Fruit fly (Drosophila melanogaster): ENCODE results near the gene r2d2.

r2d2 gene

DNA sequence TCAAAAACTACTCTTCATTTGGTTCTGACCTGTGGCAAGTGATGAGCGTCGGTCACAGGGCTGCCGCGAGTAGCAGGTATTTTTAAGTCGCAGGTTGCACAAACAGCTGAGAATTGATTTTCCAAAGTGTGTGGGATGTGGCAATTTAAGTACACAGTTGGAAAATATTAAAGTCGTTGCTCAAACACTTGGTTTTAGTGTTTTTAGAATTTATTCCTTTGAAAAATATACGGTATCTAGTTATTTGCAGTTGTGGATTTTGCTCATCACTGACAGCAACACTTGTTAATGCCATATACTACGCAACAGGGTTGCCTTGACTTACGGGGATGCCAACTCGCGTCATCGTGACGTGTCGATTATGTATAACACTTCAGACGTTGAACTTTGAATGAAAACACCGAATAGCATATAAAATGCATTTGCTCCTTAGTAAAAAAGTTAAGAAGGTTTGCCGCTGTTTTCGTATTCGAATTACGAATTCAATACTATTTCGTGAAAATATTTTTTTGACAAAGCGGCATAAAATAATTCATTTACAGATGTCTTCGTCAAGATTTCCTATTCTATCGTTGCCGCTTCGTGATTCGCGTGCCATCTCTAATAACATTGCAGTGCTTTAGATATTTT is at the start of gene r2d2, which contains the start of gene Herp:
Gene r2d2 (plus strand): TSS at position 344 of the 630 bp plus-strand sequence.
Gene Herp (minus strand): TSS at position 255 of the 630 bp plus-strand sequence.
- TF ChIP-seq EcR (GFP tag; optimal IDR thresholded peaks at IDR 0.05) (peak in 1 of 2 experiments; percentile 27), CG8478 (optimal IDR thresholded peaks at IDR 0.05) (no peak), Dll (optimal IDR thresholded peaks at IDR 0.05) (no peak), usp (GFP tag; optimal IDR thresholded peaks at IDR 0.05) (no peak), pan (optimal IDR thresholded peaks at IDR 0.05) (no peak), psq (optimal IDR thresholded peaks at IDR 0.05) (no peak)

DNA sequence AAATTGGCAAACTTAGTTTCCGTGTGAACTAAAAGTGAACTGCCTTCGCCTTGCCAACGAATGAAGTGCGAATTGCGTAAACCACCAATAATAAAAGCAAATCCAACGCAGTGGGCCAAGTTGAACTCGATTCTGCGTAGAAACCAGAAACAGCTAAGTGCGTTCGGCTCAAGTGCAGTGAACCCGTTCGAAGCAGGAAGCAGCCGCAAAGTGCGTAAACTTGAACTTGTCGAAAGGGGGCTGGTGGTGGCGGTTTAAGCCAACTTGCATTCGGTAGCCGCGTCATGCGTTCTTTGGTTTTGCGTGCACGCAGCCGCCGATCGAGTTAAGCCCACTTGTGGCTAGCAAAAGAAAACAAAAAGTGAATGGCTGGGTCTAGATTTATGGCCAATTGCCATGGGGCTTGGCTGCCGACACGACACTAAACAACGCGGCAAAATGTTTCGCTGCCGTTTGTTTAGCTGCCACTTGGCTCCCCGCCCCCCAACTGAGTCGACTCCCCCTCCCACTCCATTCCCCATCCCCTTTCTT is 49.3 kb upstream of the r2d2 start:
- TF ChIP-seq EcR (GFP tag; optimal IDR thresholded peaks at IDR 0.05) (peak in 1 of 2 experiments; percentile 72), pan (optimal IDR thresholded peaks at IDR 0.05) (no peak), usp (GFP tag; optimal IDR thresholded peaks at IDR 0.05) (no peak)

DNA sequence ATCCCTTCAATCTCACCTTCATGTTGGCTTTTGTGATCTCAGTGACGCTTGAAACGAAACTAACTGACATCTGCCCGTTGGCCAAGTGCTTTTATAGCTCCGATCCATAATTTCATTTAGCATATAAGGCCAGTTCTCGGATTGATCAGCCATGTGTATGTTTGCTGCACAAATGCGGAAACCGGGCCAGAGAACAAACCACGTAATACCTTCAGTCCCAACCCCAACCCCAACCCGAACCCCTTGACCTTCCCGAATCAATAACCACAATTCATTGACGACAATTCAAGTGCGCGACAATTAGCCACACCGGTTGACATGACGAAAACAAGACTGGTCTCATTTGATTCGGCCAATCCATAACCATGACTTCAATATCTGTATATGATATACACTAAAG is 46.9 kb upstream of the r2d2 start, which contains the start of gene CG7203:
Gene CG7203 (minus strand): TSS at position 101 of the 400 bp plus-strand sequence.
- TF ChIP-seq psq (optimal IDR thresholded peaks at IDR 0.05) (no peak), Dll (optimal IDR thresholded peaks at IDR 0.05) (no peak), CG8478 (optimal IDR thresholded peaks at IDR 0.05) (no peak), pan (optimal IDR thresholded peaks at IDR 0.05) (no peak), EcR (GFP tag; optimal IDR thresholded peaks at IDR 0.05) (no peak), usp (GFP tag; optimal IDR thresholded peaks at IDR 0.05) (no peak)

DNA sequence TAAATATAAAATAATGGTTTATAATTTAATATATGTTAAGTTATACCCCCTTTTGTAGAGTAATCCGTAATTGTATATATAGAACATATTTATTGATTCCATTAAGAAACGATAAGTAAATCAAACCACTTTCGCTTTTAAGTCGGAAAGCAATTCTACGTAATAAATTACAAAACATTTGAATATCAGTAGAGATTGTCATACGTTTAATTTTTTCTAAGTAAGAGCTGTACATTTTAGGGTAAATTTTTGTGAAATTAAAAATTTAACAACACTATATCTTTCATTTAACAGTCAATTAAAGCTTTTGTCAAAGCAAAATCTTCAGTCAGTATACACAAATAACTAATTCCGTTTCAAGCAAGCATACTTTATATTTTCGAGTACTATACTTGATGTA is 46.1 kb upstream of the r2d2 start, which contains the start of gene CG46025:
Gene CG46025 (plus strand): TSS at position 301 of the 400 bp plus-strand sequence.
- TF ChIP-seq Dll (optimal IDR thresholded peaks at IDR 0.05), result no peak
- TF ChIP-seq pan (optimal IDR thresholded peaks at IDR 0.05), result no peak
- TF ChIP-seq CG8478 (optimal IDR thresholded peaks at IDR 0.05), result no peak
- no peak for TF ChIP-seq usp (GFP tag; optimal IDR thresholded peaks at IDR 0.05)
- no peak for TF ChIP-seq psq (optimal IDR thresholded peaks at IDR 0.05)
- TF ChIP-seq EcR (GFP tag; optimal IDR thresholded peaks at IDR 0.05), result no peak

DNA sequence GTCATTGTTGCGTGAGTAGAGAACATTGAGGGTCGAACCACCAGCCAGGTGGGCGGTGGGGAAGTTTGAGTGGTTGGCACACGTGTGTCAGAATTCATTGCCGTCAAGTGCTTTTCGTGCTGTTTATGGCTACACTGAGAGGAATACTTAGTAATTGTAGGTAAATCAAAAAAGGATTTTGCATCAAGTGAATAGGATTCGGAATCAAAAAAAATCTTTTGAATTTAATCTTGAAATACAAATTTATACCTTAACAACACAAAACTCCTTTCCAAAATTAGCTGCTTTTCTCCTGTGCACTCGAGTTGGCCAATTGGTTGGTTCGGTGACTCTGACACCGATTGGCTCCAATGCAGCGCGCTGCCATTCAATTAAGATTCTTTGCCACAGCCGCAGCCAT is 45.4 kb upstream of the r2d2 start:
- no peak for TF ChIP-seq CG8478 (optimal IDR thresholded peaks at IDR 0.05)
- TF ChIP-seq psq (optimal IDR thresholded peaks at IDR 0.05), result no peak
- no peak for TF ChIP-seq Dll (optimal IDR thresholded peaks at IDR 0.05)
- TF ChIP-seq pan (optimal IDR thresholded peaks at IDR 0.05), result no peak
- no peak for TF ChIP-seq EcR (GFP tag; optimal IDR thresholded peaks at IDR 0.05)
- TF ChIP-seq usp (GFP tag; optimal IDR thresholded peaks at IDR 0.05), result no peak

DNA sequence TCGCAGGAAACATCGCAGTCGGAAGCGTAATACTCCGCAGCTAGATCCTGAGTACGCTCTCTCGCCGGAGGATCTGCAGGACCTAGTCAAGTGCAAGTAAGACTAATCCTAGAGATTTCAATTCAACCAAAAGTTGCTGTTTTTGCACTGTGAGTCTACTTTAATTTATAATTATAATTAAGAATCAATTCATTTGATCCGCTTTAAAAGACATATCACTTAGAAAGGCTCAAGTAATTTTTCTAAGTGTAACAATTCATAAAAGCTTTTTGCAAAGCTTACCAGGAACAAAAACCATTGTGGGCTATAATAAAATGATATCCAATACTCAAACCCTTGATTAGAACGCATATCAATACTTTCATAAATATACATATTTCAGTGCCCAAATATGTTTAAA is 43.1 kb upstream of the r2d2 start:
- TF ChIP-seq usp (GFP tag; optimal IDR thresholded peaks at IDR 0.05) (no peak), Dll (optimal IDR thresholded peaks at IDR 0.05) (no peak), pan (optimal IDR thresholded peaks at IDR 0.05) (no peak), psq (optimal IDR thresholded peaks at IDR 0.05) (no peak), CG8478 (optimal IDR thresholded peaks at IDR 0.05) (no peak), EcR (GFP tag; optimal IDR thresholded peaks at IDR 0.05) (no peak)

DNA sequence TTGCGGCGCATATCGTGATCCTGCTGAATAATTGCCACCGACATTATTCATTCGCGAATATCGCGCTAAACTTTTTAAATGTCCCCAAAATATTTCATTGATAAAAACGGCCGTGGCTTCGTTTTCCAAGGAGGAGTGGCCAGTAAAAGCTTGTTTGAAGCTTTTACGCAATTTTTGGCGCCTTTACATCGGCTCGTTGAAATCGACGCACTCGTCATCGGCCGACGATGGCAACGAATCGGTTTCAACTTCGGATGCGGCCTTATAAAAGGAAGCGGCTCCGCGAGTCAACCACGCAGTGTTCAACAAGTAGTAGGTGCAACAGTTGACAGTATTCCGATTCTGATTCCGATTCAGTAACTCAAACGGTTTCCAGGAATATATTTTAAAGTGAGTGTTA is 32.6 kb upstream of the r2d2 start, which contains the start of gene CG7191:
Gene CG7191 (plus strand): TSS at position 301 of the 400 bp plus-strand sequence.
- no peak for TF ChIP-seq EcR (GFP tag; optimal IDR thresholded peaks at IDR 0.05)
- no peak for TF ChIP-seq pan (optimal IDR thresholded peaks at IDR 0.05)
- no peak for TF ChIP-seq psq (optimal IDR thresholded peaks at IDR 0.05)
- TF ChIP-seq usp (GFP tag; optimal IDR thresholded peaks at IDR 0.05), result no peak
- TF ChIP-seq Dll (optimal IDR thresholded peaks at IDR 0.05), result no peak
- no peak for TF ChIP-seq CG8478 (optimal IDR thresholded peaks at IDR 0.05)

DNA sequence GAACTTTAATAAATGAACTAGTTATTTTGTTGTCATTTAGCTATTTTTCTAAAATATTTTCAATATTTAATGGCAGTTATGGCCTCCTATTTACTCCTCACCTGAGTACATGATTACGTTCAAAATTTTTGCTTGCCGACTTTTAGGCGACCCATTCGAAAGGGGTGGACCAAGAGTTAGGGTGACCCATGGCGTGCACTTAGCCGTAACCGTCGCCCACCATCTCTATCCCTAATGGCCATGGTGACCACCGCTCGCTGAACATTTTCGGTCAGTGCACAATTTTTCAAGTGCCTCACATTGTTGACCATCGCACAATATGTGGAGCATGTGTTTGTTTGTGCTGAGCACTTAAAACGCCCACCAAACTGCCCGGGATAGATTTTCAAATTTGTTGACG is 28.1 kb upstream of the r2d2 start:
- TF ChIP-seq pan (optimal IDR thresholded peaks at IDR 0.05), result no peak
- no peak for TF ChIP-seq CG8478 (optimal IDR thresholded peaks at IDR 0.05)
- TF ChIP-seq EcR (GFP tag; optimal IDR thresholded peaks at IDR 0.05), result no peak
- no peak for TF ChIP-seq usp (GFP tag; optimal IDR thresholded peaks at IDR 0.05)
- no peak for TF ChIP-seq psq (optimal IDR thresholded peaks at IDR 0.05)
- TF ChIP-seq Dll (optimal IDR thresholded peaks at IDR 0.05), result no peak

DNA sequence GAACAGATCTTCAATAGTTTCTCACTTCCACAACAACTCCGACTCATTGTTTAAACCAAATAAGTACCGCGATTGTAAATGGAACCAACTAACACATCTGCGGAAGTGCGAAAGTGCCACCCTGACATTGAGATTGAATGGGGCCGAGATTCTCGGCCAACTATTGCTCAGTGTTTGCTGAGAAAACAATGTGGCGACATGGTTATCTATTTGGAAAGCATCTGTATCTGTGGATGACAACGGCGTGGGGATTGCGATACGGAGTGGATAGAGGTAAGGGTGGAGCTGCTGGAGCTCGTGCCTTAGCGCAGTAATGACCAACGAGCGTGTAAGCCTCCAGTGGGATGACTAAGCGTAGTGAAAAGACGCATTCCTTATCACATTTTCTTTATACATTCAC is 24.7 kb upstream of the r2d2 start:
- TF ChIP-seq usp (GFP tag; optimal IDR thresholded peaks at IDR 0.05) (no peak), EcR (GFP tag; optimal IDR thresholded peaks at IDR 0.05) (no peak), pan (optimal IDR thresholded peaks at IDR 0.05) (no peak), Dll (optimal IDR thresholded peaks at IDR 0.05) (no peak), psq (optimal IDR thresholded peaks at IDR 0.05) (no peak), CG8478 (optimal IDR thresholded peaks at IDR 0.05) (no peak)

DNA sequence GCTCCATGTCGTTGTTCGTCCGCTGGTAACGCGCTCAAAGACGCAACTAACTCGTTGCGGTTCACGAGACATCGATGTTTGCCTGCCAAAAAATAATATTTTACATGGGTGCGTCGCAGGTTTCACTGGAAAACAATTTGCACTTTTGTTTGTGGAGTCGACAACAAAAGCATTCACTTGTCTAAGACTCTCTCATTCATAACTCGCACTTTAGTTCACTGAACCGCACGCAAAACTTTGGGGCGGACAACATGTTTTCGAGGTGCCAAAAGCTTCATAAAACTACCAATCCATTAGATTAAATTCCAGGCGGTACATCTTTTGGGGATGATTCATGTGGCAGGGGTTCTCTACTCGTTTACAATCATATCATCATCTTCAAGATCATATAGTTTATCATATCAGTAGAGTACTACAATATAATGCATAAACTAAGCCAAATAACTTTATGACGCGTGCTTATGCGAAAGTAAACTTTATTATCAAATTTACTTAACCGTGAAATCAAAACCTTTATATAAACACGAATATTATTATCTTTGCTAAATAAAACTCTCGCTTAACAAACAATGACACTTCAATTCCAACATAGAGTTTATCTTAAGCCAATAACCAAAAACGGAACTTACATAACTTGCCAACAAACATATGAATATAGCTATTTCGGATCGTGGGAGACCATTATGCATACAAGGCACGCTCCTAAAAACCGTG is 21.8 kb upstream of the r2d2 start, which contains the start of gene CG7179:
Gene CG7179 (minus strand): TSS at position 51 of the 714 bp plus-strand sequence.
- no peak for TF ChIP-seq Dll (optimal IDR thresholded peaks at IDR 0.05)
- TF ChIP-seq CG8478 (optimal IDR thresholded peaks at IDR 0.05), result no peak

DNA sequence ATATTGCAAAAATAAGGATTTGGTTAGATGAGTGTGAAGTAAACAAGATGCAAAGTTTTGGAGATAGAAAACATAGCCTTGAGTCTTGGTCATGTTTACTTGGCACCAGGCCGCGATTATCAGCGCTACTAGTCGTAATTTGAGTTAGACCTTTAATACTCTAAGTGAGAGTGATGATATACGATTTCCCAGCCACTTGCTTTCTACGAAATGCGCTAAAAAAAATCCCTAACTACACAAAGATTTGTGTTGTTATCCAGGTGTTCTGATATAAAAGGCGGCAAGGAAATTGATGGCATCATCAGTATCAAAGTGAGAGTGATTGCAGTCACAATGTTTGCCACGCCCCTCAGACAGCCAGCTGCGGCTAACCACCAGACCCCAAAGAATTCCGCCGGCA is 20.2 kb upstream of the r2d2 start, which contains the start of gene Uro:
Gene Uro (plus strand): TSS at position 301 of the 400 bp plus-strand sequence.
- TF ChIP-seq usp (GFP tag; optimal IDR thresholded peaks at IDR 0.05) (no peak), psq (optimal IDR thresholded peaks at IDR 0.05) (no peak), Dll (optimal IDR thresholded peaks at IDR 0.05) (no peak), CG8478 (optimal IDR thresholded peaks at IDR 0.05) (no peak), pan (optimal IDR thresholded peaks at IDR 0.05) (no peak), EcR (GFP tag; optimal IDR thresholded peaks at IDR 0.05) (no peak)

DNA sequence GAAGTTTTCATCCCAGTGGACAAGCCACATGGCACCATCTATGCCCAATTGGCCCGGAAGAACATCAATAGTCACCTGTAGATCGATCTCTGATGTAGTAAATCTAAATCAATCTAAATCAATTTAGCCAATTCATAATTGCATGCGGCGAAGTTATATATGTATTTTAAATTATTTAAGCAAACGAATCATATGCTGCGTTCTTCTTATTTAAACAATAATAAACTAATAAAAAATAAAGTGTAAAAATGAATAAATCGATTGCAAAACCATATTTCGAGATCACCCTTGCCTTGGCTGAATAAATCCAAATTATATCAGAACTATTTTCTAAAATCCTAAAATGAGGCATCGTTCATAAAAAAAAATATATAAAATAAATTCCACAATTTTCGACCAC is 18.8 kb upstream of the r2d2 start, which contains the start of gene CG7164:
Gene CG7164 (plus strand): TSS at position 301 of the 400 bp plus-strand sequence.
- TF ChIP-seq usp (GFP tag; optimal IDR thresholded peaks at IDR 0.05), result no peak
- no peak for TF ChIP-seq psq (optimal IDR thresholded peaks at IDR 0.05)
- TF ChIP-seq Dll (optimal IDR thresholded peaks at IDR 0.05), result no peak
- TF ChIP-seq EcR (GFP tag; optimal IDR thresholded peaks at IDR 0.05), result no peak
- no peak for TF ChIP-seq pan (optimal IDR thresholded peaks at IDR 0.05)
- TF ChIP-seq CG8478 (optimal IDR thresholded peaks at IDR 0.05), result no peak
